Fruit fly (Drosophila melanogaster) whole organism, pupa: ENCODE data around the gene CG9257.

ENCODE experiments used
- CG4496 ChIP-seq: fragments of 200-800 bp; sonication (Bioruptor generic); IDR thresholded peaks from 3 replicates; pipeline ENCODE4 v1.3.6; 2022; ENCODE audit warnings: missing biosample characterization, missing genetic modification characterization
- CG9948 ChIP-seq: fragments of 200-800 bp; sonication (Bioruptor generic); optimal IDR thresholded peaks from 2 replicates; lab custom pipeline; 2018; ENCODE audit warnings: missing biosample characterization, mild to moderate bottlenecking, missing genetic modification characterization, moderate library complexity
- Snoo ChIP-seq: fragments of 200-800 bp; sonication (Bioruptor generic); optimal IDR thresholded peaks from 3 replicates; lab custom pipeline; 2017; ENCODE audit warnings: missing biosample characterization, mild to moderate bottlenecking, missing genetic modification characterization, inconsistent platforms

DNA sequence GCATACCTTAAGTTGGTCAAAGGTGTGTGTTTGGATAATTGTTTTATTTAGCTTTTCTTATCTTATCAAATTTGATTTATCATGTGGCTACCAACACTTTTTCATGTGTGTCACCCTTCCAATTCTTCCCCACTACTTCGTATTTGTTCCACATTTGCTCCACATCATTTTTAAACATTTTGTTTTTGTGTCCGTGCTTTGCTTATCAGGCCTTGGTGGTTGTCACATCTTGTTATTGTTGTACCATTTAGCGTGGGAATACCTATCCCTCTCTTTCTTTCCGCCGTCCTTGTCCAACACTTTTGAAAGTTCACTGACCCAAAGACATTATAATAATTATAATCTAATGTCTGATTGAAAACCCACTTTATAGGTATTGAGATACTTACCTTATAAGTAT, 48.9 kb upstream of the CG9257 start:
- TF ChIP-seq CG9948 (tag; lab: Kevin White, UChicago) (no peak), Snoo (tag; lab: Kevin White, UChicago) (no peak), CG4496 (GFP tag; lab: Robert Waterston, UW) (no peak)
